Worm (Caenorhabditis elegans) whole organism, L4/young adult: ENCODE measurements around the gene cnk-1.

ENCODE experiments used
- dao-5 ChIP-seq: sonication (generic microtip); optimal IDR thresholded peaks from 2 replicates; lab custom pipeline; 2016; ENCODE audit warnings: missing genotype, missing genetic modification characterization, moderate library complexity, missing compliant biosample characterization
- him-1 ChIP-seq: sonication (generic microtip); optimal IDR thresholded peaks from 2 replicates; lab custom pipeline; 2016; ENCODE audit warnings: missing genotype, missing genetic modification reagents, missing genetic modification characterization, missing compliant biosample characterization

ce11 chrIII:10314234-10314633, 43.2 kb downstream of the cnk-1 start:
- TF ChIP-seq him-1 (no peak), dao-5 (tag; lab: Kevin White, UChicago) (no peak)
